Worm (Caenorhabditis elegans): ENCODE measurements around the gene sri-53.

ce11 chrII:3244758-3245157, 42.3 kb upstream of the sri-53 start:
- TF ChIP-seq dmd-9 (GFP tag; IDR thresholded peaks at IDR 0.05) (no peak), daf-12 (tag; optimal IDR thresholded peaks at IDR 0.05) (no peak), nhr-11 (tag; optimal IDR thresholded peaks at IDR 0.05) (no peak)
